Worm (Caenorhabditis elegans): Measurements from ENCODE around the gene fask-1.

fask-1 gene

DNA sequence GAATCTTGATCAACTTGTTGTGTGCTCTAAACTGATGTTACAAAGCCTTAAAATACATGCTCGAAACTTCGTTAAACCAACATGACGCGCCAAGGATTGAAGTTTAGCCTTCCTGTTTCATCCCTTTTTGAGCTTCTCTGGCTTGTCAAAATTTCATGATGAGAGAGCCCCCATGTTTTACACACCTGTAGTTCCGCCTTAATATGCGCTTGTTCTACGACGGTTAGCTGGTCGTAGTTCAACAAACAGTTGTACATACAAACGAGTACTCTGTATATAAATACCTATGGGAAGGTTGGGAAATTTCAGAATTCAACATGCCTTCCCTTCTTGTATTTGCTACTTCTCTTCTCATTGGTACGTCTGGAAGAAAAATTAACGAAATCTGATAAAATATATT, 32.1 kb upstream of the fask-1 start, which contains the start of gene scl-6:
TSS of gene scl-6 (plus strand) at position 301 of the 400 bp plus-strand sequence.
- TF ChIP-seq pha-4 (GFP tag; IDR thresholded peaks at IDR 0.05), result no peak
- no peak for TF ChIP-seq pha-4 (tag; optimal IDR thresholded peaks at IDR 0.05)
- no peak for TF ChIP-seq nhr-10 (tag; optimal IDR thresholded peaks at IDR 0.05)
- TF ChIP-seq lin-39 (tag; optimal IDR thresholded peaks at IDR 0.05), result no peak
- TF ChIP-seq lim-7 (GFP tag; IDR thresholded peaks at IDR 0.05), result no peak
- TF ChIP-seq madf-5 (GFP tag; IDR thresholded peaks at IDR 0.05), result no peak
- no peak for TF ChIP-seq unc-62 (GFP tag; optimal IDR thresholded peaks at IDR 0.05 in 1 of 2)
- TF ChIP-seq unc-62 (tag; optimal IDR thresholded peaks at IDR 0.05), result no peak
- TF ChIP-seq nhr-237 (tag; optimal IDR thresholded peaks at IDR 0.05), result no peak
- no peak for TF ChIP-seq R02D3.7 (tag; optimal IDR thresholded peaks at IDR 0.05)
- TF ChIP-seq Y75B8A.6 (GFP tag; IDR thresholded peaks at IDR 0.05), result no peak
- TF ChIP-seq lin-38 (GFP tag; IDR thresholded peaks at IDR 0.05), result no peak
- no peak for TF ChIP-seq nhr-76 (tag; optimal IDR thresholded peaks at IDR 0.05)

DNA sequence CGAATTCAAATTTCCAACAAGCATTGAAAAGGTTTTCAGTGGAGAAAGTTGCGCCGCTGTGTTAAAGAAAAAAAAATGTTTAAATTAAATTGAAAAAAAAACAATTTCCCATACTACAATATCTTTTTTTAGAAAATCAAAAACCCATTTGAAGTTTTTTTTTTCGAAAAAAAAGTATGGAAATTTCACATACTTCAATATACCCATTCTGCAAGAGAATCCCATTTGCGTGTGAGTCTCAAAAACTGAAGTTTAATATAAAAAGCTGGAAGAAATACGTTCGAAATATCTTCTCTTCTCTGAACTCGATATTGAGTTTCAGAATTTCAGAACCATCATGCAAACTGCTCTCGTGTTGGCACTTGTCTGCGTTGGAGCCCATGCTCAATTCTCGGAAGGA, 30.4 kb upstream of the fask-1 start, which contains the start of gene scl-7:
TSS of gene scl-7 (plus strand) at position 301 of the 400 bp plus-strand sequence.
- TF ChIP-seq nhr-41 (GFP tag; IDR thresholded peaks at IDR 0.05), result no peak
- TF ChIP-seq nhr-10 (tag; optimal IDR thresholded peaks at IDR 0.05), result no peak
- no peak for TF ChIP-seq lin-39 (tag; optimal IDR thresholded peaks at IDR 0.05)
- no peak for TF ChIP-seq nhr-48 (tag; optimal IDR thresholded peaks at IDR 0.05)
- TF ChIP-seq tra-1 (GFP tag; IDR thresholded peaks at IDR 0.05), result no peak
- no peak for TF ChIP-seq zfp-3 (GFP tag; conservative IDR thresholded peaks at IDR 0.05)
- no peak for TF ChIP-seq Y5F2A.4 (GFP tag; optimal IDR thresholded peaks at IDR 0.05)
- TF ChIP-seq ztf-11 (tag; optimal IDR thresholded peaks at IDR 0.05), result no peak
- no peak for TF ChIP-seq daf-8 (GFP tag; IDR thresholded peaks at IDR 0.05)
- no peak for TF ChIP-seq spr-1 (tag; optimal IDR thresholded peaks at IDR 0.05)
- TF ChIP-seq sdz-12 (GFP tag; optimal IDR thresholded peaks at IDR 0.05), result no peak
- no peak for TF ChIP-seq lin-29 (GFP tag; IDR thresholded peaks at IDR 0.05)
- no peak for TF ChIP-seq F26F4.8 (GFP tag; conservative IDR thresholded peaks at IDR 0.05)
- TF ChIP-seq Y105C5A.15 (GFP tag; IDR thresholded peaks at IDR 0.05), result no peak
- TF ChIP-seq pqm-1 (tag; optimal IDR thresholded peaks at IDR 0.05), result no peak
- no peak for TF ChIP-seq lin-15B (tag; optimal IDR thresholded peaks at IDR 0.05)
- TF ChIP-seq rbr-2 (tag; optimal IDR thresholded peaks at IDR 0.05), result no peak
- no peak for TF ChIP-seq madf-9 (GFP tag; conservative IDR thresholded peaks at IDR 0.05)
- TF ChIP-seq mxl-3 (GFP tag; optimal IDR thresholded peaks at IDR 0.05), result no peak
- TF ChIP-seq ztf-7 (tag; optimal IDR thresholded peaks at IDR 0.05), result no peak

DNA sequence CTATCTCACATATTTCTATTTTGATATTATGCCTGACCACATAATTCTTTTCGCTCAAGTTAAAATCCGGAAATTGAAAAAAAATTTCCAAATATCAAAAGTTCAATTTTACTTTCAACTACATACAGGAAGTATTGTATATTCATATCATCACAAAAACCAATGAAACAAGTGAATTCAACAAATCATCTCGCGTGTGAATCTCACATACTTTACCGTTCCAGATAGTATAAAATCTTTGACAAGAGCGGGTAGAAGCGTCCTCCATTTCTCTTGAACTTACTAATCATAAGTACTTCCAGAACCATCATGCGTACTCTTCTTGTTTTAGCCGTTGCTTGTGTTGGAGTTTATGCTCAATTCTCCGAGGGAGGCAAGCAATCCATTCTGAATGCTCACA, 29.1 kb upstream of the fask-1 start, which contains the start of gene scl-8:
TSS of gene scl-8 (plus strand) at position 301 of the 400 bp plus-strand sequence.
- no peak for TF ChIP-seq gei-8 (GFP tag; optimal IDR thresholded peaks at IDR 0.05)
- TF ChIP-seq aha-1 (tag), result peak; percentile 36

DNA sequence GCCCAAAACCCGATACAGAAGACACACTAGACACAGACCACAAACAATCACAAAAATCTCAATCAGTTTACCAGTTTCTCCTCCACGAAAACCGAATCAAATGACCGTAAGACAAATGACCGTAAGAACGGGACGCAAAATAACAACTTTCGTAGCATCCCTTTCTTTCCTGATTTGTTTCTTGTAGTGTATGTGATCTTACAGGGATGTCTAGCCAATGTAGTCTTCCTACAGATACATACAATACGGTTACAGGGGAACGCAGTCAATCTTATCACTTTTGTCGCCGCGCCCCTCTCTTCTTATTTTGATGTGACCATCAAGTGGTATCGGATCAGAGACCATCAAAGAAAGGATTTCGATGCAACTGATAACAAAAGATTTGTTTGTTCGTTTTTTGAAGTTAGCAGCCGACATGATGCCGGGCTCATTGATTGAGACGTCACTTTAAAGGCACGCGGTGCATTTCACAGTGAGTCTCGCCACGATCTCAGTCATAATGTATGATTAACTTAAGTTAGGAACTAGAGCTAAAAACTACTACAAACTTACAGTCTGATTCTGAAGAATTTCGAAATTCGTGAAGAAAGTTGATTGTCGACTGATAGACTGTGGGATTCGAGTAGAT, 24.8 kb upstream of the fask-1 start:
- TF ChIP-seq mes-2 (tag; optimal IDR thresholded peaks at IDR 0.05; ENCODE audit: poor library complexity, severe bottlenecking) (no peak), ctbp-1 (GFP tag; IDR thresholded peaks at IDR 0.05) (no peak), lin-39 (tag; optimal IDR thresholded peaks at IDR 0.05) (no peak), egl-43 (GFP tag; IDR thresholded peaks at IDR 0.05) (no peak), mdl-1 (tag; optimal IDR thresholded peaks at IDR 0.05) (peak in 1 of 2 experiments; percentile 47), fos-1 (tag; optimal IDR thresholded peaks at IDR 0.05) (no peak), jun-1 (tag; optimal IDR thresholded peaks at IDR 0.05) (no peak), nhr-77 (tag; optimal IDR thresholded peaks at IDR 0.05) (peak; percentile 62), ZK337.2 (GFP tag; IDR thresholded peaks at IDR 0.05) (no peak), mdt-29 (GFP tag; IDR thresholded peaks at IDR 0.05) (no peak), hlh-30 (tag; optimal IDR thresholded peaks at IDR 0.05; ENCODE audit: insufficient read depth) (peak; percentile 25), mxl-3 (GFP tag; optimal IDR thresholded peaks at IDR 0.05) (peak; percentile 9), unc-62 (GFP tag; optimal IDR thresholded peaks at IDR 0.05 in 1 of 2) (peak in 1 of 2 experiments; percentile 80), unc-62 (tag; optimal IDR thresholded peaks at IDR 0.05) (no peak), madf-9 (GFP tag; conservative IDR thresholded peaks at IDR 0.05) (no peak), nhr-6 (tag; optimal IDR thresholded peaks at IDR 0.05) (no peak), dpl-1 (GFP tag; optimal IDR thresholded peaks at IDR 0.05) (no peak), nhr-28 (tag; optimal IDR thresholded peaks at IDR 0.05) (peak; percentile 100), hlh-11 (tag; optimal IDR thresholded peaks at IDR 0.05) (peak; percentile 58), ztf-11 (tag; optimal IDR thresholded peaks at IDR 0.05) (no peak), lin-38 (GFP tag; IDR thresholded peaks at IDR 0.05) (no peak)

Data from whole organism, L4 larva.